1 fruit fly cellular context compared by ENCODE assay signal in the genomic region with DNA sequence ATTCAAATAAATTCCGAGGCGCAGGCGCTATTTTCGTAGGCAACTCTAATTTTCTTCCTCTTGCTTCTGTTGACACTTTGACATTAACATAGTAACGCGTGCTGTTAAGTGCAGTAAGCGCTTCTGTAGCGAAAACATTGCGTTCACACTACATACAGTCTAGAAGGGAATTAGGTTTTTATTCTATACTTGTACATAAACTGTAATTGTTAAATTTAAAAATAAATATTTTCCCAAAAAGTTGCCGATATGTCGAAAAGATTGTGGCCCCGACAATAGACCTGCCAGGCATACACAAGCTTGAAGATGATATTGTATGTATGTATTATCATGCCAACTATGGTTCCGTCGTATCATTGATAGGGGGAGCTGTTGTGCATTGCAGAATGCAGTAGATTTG.
TF ChIP-seq lines count a peak whose summit lies in the region.

A gene (minus strand): TSS at position 67 of the 400 bp plus-strand sequence.

TF ChIP-seq in whole organism, embryonic, 481 proteins besides CTCF, POLR2A, EP300 and RAD21 (continued from another document and continues in another):
- peak; percentile 8 to 59 for TF ChIP-seq chif (GFP tag; optimal IDR thresholded peaks at IDR 0.05; lab: Kevin White, UChicago)
- no peak for TF ChIP-seq HLH3B (GFP tag; IDR thresholded peaks at IDR 0.05; lab: Robert Waterston, UW)
- no peak for TF ChIP-seq CG15011 (GFP tag; optimal IDR thresholded peaks at IDR 0.05; lab: Kevin White, UChicago)
- TF ChIP-seq prd (optimal IDR thresholded peaks at IDR 0.05; lab: Kevin White, UChicago): no peak
- TF ChIP-seq prd (GFP tag; IDR thresholded peaks at IDR 0.05; lab: Robert Waterston, UW): peak; percentile 39; the same call in 1 of the 3 replicates
- peak; percentile 55; the same call in 1 of the 3 replicates for TF ChIP-seq ase (GFP tag; IDR thresholded peaks at IDR 0.05; lab: Robert Waterston, UW)
- TF ChIP-seq bowl (GFP tag; IDR thresholded peaks at IDR 0.05; lab: Robert Waterston, UW): no peak
- no peak for TF ChIP-seq NK7.1 (GFP tag; optimal IDR thresholded peaks at IDR 0.05; lab: Kevin White, UChicago)
- TF ChIP-seq CG1529 (GFP tag; optimal IDR thresholded peaks at IDR 0.05; lab: Kevin White, UChicago): no peak
- peak; percentile 88 for TF ChIP-seq CG14710 (tag; optimal IDR thresholded peaks at IDR 0.05; lab: Kevin White, UChicago)
- peak; percentile 94 for TF ChIP-seq CG30020 (tag; optimal IDR thresholded peaks at IDR 0.05; lab: Kevin White, UChicago)
- no peak for TF ChIP-seq CG2129 (GFP tag; IDR thresholded peaks at IDR 0.05; lab: Robert Waterston, UW; ENCODE audit: partially characterized antibody)
- TF ChIP-seq Hr39 (optimal IDR thresholded peaks at IDR 0.05; lab: Kevin White, UChicago): no peak
- peak; percentile 33 for TF ChIP-seq CG8944 (GFP tag; optimal IDR thresholded peaks at IDR 0.05; lab: Kevin White, UChicago)
- peak; percentile 68 for TF ChIP-seq CG13894 (tag; optimal IDR thresholded peaks at IDR 0.05; lab: Kevin White, UChicago)
- no peak for TF ChIP-seq hb (GFP tag; IDR thresholded peaks at IDR 0.05; lab: Robert Waterston, UW; ENCODE audit: partially characterized antibody)
- peak; percentile 76 for TF ChIP-seq CG8924 (tag; optimal IDR thresholded peaks at IDR 0.05; lab: Kevin White, UChicago)
- peak; percentile 62 for TF ChIP-seq twi (tag; optimal IDR thresholded peaks at IDR 0.05; lab: Kevin White, UChicago)
- no peak for TF ChIP-seq oc (tag; optimal IDR thresholded peaks at IDR 0.05; lab: Kevin White, UChicago)
- TF ChIP-seq Hmr (GFP tag; optimal IDR thresholded peaks at IDR 0.05; lab: Kevin White, UChicago): no peak
- peak; percentile 34; the same call in 1 of the 2 replicates for TF ChIP-seq Drgx (GFP tag; IDR thresholded peaks at IDR 0.05; lab: Robert Waterston, UW)
- TF ChIP-seq CG2875 (GFP tag; optimal IDR thresholded peaks at IDR 0.05; lab: Kevin White, UChicago): peak; percentile 11
- 0 out of 3 replicates have a peak, but pooled peaks have one; percentile 33 for TF ChIP-seq otp (GFP tag; IDR thresholded peaks at IDR 0.05; lab: Robert Waterston, UW)
- peak; percentile 61 for TF ChIP-seq fd96Cb (tag; optimal IDR thresholded peaks at IDR 0.05; lab: Kevin White, UChicago)
- TF ChIP-seq Antp (GFP tag; optimal IDR thresholded peaks at IDR 0.05; lab: Kevin White, UChicago): peak; percentile 41
- no peak for TF ChIP-seq CG10959 (GFP tag; IDR thresholded peaks at IDR 0.05; lab: Robert Waterston, UW)
- TF ChIP-seq CG6683 (GFP tag; optimal IDR thresholded peaks at IDR 0.05; lab: Kevin White, UChicago): peak; percentile 19
- TF ChIP-seq CG11560 (tag; IDR thresholded peaks at IDR 0.05; lab: Robert Waterston, UW): no peak
- TF ChIP-seq CG3995 (GFP tag; optimal IDR thresholded peaks at IDR 0.05; lab: Kevin White, UChicago): peak; percentile 53
- TF ChIP-seq CG12236 (GFP tag; optimal IDR thresholded peaks at IDR 0.05; lab: Kevin White, UChicago): no peak
- TF ChIP-seq CG17568 (GFP tag; optimal IDR thresholded peaks at IDR 0.05; lab: Kevin White, UChicago): no peak
- peak; percentile 57 for TF ChIP-seq Max (GFP tag; optimal IDR thresholded peaks at IDR 0.05; lab: Kevin White, UChicago)
- no peak for TF ChIP-seq fd64A (GFP tag; optimal IDR thresholded peaks at IDR 0.05; lab: Kevin White, UChicago)
- TF ChIP-seq Oli (tag; optimal IDR thresholded peaks at IDR 0.05; lab: Kevin White, UChicago): peak; percentile 60
- TF ChIP-seq zfh1 (GFP tag; IDR thresholded peaks at IDR 0.05; lab: Robert Waterston, UW): peak; percentile 53; the same call in 1 of the 3 replicates
- peak; percentile 72 for TF ChIP-seq unpg (GFP tag; optimal IDR thresholded peaks at IDR 0.05; lab: Kevin White, UChicago)
- TF ChIP-seq CG10267 (tag; optimal IDR thresholded peaks at IDR 0.05; lab: Kevin White, UChicago): peak; percentile 80
- 0 out of 3 replicates have a peak, but pooled peaks have one; percentile 29 for TF ChIP-seq Mrtf (GFP tag; IDR thresholded peaks at IDR 0.05; lab: Robert Waterston, UW)
- peak; percentile 14 for TF ChIP-seq psq (GFP tag; optimal IDR thresholded peaks at IDR 0.05; lab: Kevin White, UChicago)
- peak; percentile 76 for TF ChIP-seq lilli (GFP tag; optimal IDR thresholded peaks at IDR 0.05; lab: Kevin White, UChicago)
- TF ChIP-seq Ada2b (GFP tag; IDR thresholded peaks at IDR 0.05; lab: Robert Waterston, UW): peak; percentile 49
- no peak for TF ChIP-seq CG6854 (GFP tag; optimal IDR thresholded peaks at IDR 0.05; lab: Kevin White, UChicago)
- TF ChIP-seq br (optimal IDR thresholded peaks at IDR 0.05; lab: Kevin White, UChicago): no peak
- peak; percentile 88 for TF ChIP-seq CG12659 (GFP tag; optimal IDR thresholded peaks at IDR 0.05; lab: Kevin White, UChicago)
- peak; percentile 96 for TF ChIP-seq ssp (GFP tag; IDR thresholded peaks at IDR 0.05; lab: Robert Waterston, UW)
- peak; percentile 50 for TF ChIP-seq wek (GFP tag; optimal IDR thresholded peaks at IDR 0.05; lab: Kevin White, UChicago)
- peak in 1 of 2 experiments; percentile 77 for TF ChIP-seq insv (GFP tag; optimal IDR thresholded peaks at IDR 0.05; lab: Kevin White, UChicago)
- TF ChIP-seq CG3847 (GFP tag; IDR thresholded peaks at IDR 0.05; lab: Robert Waterston, UW): peak; percentile 55
- TF ChIP-seq CG6689 (GFP tag; IDR thresholded peaks at IDR 0.05; lab: Robert Waterston, UW): peak; percentile 67
- peak; percentile 32 for TF ChIP-seq ATbp (GFP tag; optimal IDR thresholded peaks at IDR 0.05; lab: Kevin White, UChicago)
- TF ChIP-seq CG17912 (GFP tag; optimal IDR thresholded peaks at IDR 0.05; lab: Kevin White, UChicago): peak; percentile 59
- TF ChIP-seq zf30C (GFP tag; optimal IDR thresholded peaks at IDR 0.05; lab: Kevin White, UChicago): peak; percentile 10
- peak; percentile 51; the same call in 1 of the 2 replicates for TF ChIP-seq CG11247 (GFP tag; IDR thresholded peaks at IDR 0.05; lab: Robert Waterston, UW)
- TF ChIP-seq Atf3 (GFP tag; optimal IDR thresholded peaks at IDR 0.05; lab: Kevin White, UChicago): no peak
- TF ChIP-seq CG30403 (GFP tag; optimal IDR thresholded peaks at IDR 0.05; lab: Kevin White, UChicago): peak; percentile 69
- TF ChIP-seq klu (GFP tag; IDR thresholded peaks at IDR 0.05; lab: Robert Waterston, UW): no peak
- TF ChIP-seq CG4282 (GFP tag; optimal IDR thresholded peaks at IDR 0.05; lab: Kevin White, UChicago): no peak
- peak; percentile 31 for TF ChIP-seq fu2 (GFP tag; optimal IDR thresholded peaks at IDR 0.05; lab: Kevin White, UChicago)
- TF ChIP-seq lmd (GFP tag; IDR thresholded peaks at IDR 0.05; lab: Robert Waterston, UW): peak; percentile 67
- TF ChIP-seq CG8281 (tag; optimal IDR thresholded peaks at IDR 0.05; lab: Kevin White, UChicago): no peak
- TF ChIP-seq Hey (tag; optimal IDR thresholded peaks at IDR 0.05; lab: Kevin White, UChicago): no peak
- peak; percentile 32 for TF ChIP-seq Bdp1 (GFP tag; optimal IDR thresholded peaks at IDR 0.05; lab: Kevin White, UChicago)
- no peak for TF ChIP-seq sr (GFP tag; IDR thresholded peaks at IDR 0.05; lab: Robert Waterston, UW)
- TF ChIP-seq CG11504 (tag; optimal IDR thresholded peaks at IDR 0.05; lab: Kevin White, UChicago): no peak
- TF ChIP-seq cato (GFP tag; optimal IDR thresholded peaks at IDR 0.05; lab: Kevin White, UChicago; ENCODE audit: borderline replicate concordance): no peak
- peak; percentile 38 for TF ChIP-seq CG6654 (GFP tag; optimal IDR thresholded peaks at IDR 0.05; lab: Kevin White, UChicago)
- TF ChIP-seq CG12769 (tag; optimal IDR thresholded peaks at IDR 0.05; lab: Kevin White, UChicago): peak; percentile 71
- TF ChIP-seq CG6272 (GFP tag; IDR thresholded peaks at IDR 0.05; lab: Robert Waterston, UW): peak; percentile 47
- TF ChIP-seq schlank (tag; optimal IDR thresholded peaks at IDR 0.05; lab: Kevin White, UChicago): no peak
- peak; percentile 58; the same call in 1 of the 2 replicates for TF ChIP-seq CG14441 (GFP tag; IDR thresholded peaks at IDR 0.05; lab: Robert Waterston, UW)
- TF ChIP-seq cas (GFP tag; IDR thresholded peaks at IDR 0.05; lab: Robert Waterston, UW): no peak
- TF ChIP-seq her (GFP tag; optimal IDR thresholded peaks at IDR 0.05; lab: Kevin White, UChicago): no peak
- peak; percentile 16 for TF ChIP-seq vfl (GFP tag; optimal IDR thresholded peaks at IDR 0.05; lab: Kevin White, UChicago)
- TF ChIP-seq bcd (GFP tag; optimal IDR thresholded peaks at IDR 0.05; lab: Kevin White, UChicago): peak; percentile 62
- no peak for TF ChIP-seq gcm2 (GFP tag; optimal IDR thresholded peaks at IDR 0.05; lab: Kevin White, UChicago)
- TF ChIP-seq Dip2 (GFP tag; IDR thresholded peaks at IDR 0.05; lab: Robert Waterston, UW): no peak
- TF ChIP-seq Fer2 (tag; optimal IDR thresholded peaks at IDR 0.05; lab: Kevin White, UChicago): peak; percentile 43
- TF ChIP-seq usp (GFP tag; optimal IDR thresholded peaks at IDR 0.05; lab: Kevin White, UChicago): no peak
- peak; percentile 56 for TF ChIP-seq az2 (GFP tag; optimal IDR thresholded peaks at IDR 0.05; lab: Kevin White, UChicago)
- peak; percentile 86 for TF ChIP-seq CG8290 (GFP tag; optimal IDR thresholded peaks at IDR 0.05; lab: Kevin White, UChicago)
- TF ChIP-seq CG8290 (tag; optimal IDR thresholded peaks at IDR 0.05; lab: Kevin White, UChicago): peak in 1 of 2 experiments; percentile 77
- TF ChIP-seq dimm (GFP tag; IDR thresholded peaks at IDR 0.05; lab: Robert Waterston, UW): no peak
- TF ChIP-seq CG10366 (GFP tag; IDR thresholded peaks at IDR 0.05; lab: Robert Waterston, UW): peak; percentile 61
- TF ChIP-seq CG13123 (GFP tag; optimal IDR thresholded peaks at IDR 0.05; lab: Kevin White, UChicago): peak; percentile 62
- TF ChIP-seq Ravus (GFP tag; IDR thresholded peaks at IDR 0.05; lab: Robert Waterston, UW): no peak
- TF ChIP-seq HLH4C (GFP tag; IDR thresholded peaks at IDR 0.05; lab: Robert Waterston, UW; ENCODE audit: partially characterized antibody): no peak
- peak; percentile 71 for TF ChIP-seq NfI (GFP tag; optimal IDR thresholded peaks at IDR 0.05; lab: Kevin White, UChicago)
- peak; percentile 38 for TF ChIP-seq CG1602 (GFP tag; optimal IDR thresholded peaks at IDR 0.05; lab: Kevin White, UChicago)
- TF ChIP-seq CG12391 (tag; optimal IDR thresholded peaks at IDR 0.05; lab: Kevin White, UChicago): peak; percentile 78
- no peak for TF ChIP-seq hth (optimal IDR thresholded peaks at IDR 0.05; lab: Kevin White, UChicago)
- peak; percentile 56 for TF ChIP-seq CG9932 (GFP tag; IDR thresholded peaks at IDR 0.05; lab: Robert Waterston, UW)
- TF ChIP-seq MBD-R2 (GFP tag; IDR thresholded peaks at IDR 0.05; lab: Robert Waterston, UW): peak; percentile 86
- no peak for TF ChIP-seq D19B (GFP tag; optimal IDR thresholded peaks at IDR 0.05; lab: Kevin White, UChicago)
- TF ChIP-seq D (optimal IDR thresholded peaks at IDR 0.05; lab: Kevin White, UChicago): no peak
- peak; percentile 44 for TF ChIP-seq D (GFP tag; optimal IDR thresholded peaks at IDR 0.05; lab: Kevin White, UChicago)
- TF ChIP-seq Jarid2 (GFP tag; optimal IDR thresholded peaks at IDR 0.05; lab: Kevin White, UChicago): no peak
- no peak for TF ChIP-seq scrt (GFP tag; optimal IDR thresholded peaks at IDR 0.05; lab: Kevin White, UChicago)
- TF ChIP-seq E2f2 (GFP tag; IDR thresholded peaks at IDR 0.05; lab: Robert Waterston, UW): peak; percentile 84
- TF ChIP-seq sqz (GFP tag; optimal IDR thresholded peaks at IDR 0.05; lab: Kevin White, UChicago): no peak
- TF ChIP-seq corto (GFP tag; optimal IDR thresholded peaks at IDR 0.05; lab: Kevin White, UChicago): peak; percentile 25
- TF ChIP-seq CG3407 (GFP tag; optimal IDR thresholded peaks at IDR 0.05; lab: Kevin White, UChicago): no peak
- peak; percentile 82 for TF ChIP-seq sd (tag; optimal IDR thresholded peaks at IDR 0.05; lab: Kevin White, UChicago)
- peak; percentile 84 for TF ChIP-seq Dp (GFP tag; optimal IDR thresholded peaks at IDR 0.05; lab: Kevin White, UChicago)
- no peak for TF ChIP-seq CkIIα-i1 (GFP tag; IDR thresholded peaks at IDR 0.05; lab: Robert Waterston, UW)
- TF ChIP-seq CG6813 (GFP tag; optimal IDR thresholded peaks at IDR 0.05; lab: Kevin White, UChicago): no peak
- TF ChIP-seq gro (GFP tag; optimal IDR thresholded peaks at IDR 0.05; lab: Kevin White, UChicago): peak; percentile 51
- TF ChIP-seq CG9727 (GFP tag; optimal IDR thresholded peaks at IDR 0.05; lab: Kevin White, UChicago): peak; percentile 41
- peak; percentile 68 for TF ChIP-seq zen (tag; optimal IDR thresholded peaks at IDR 0.05; lab: Kevin White, UChicago)
- TF ChIP-seq CG6791 (GFP tag; IDR thresholded peaks at IDR 0.05; lab: Robert Waterston, UW; ENCODE audit: partially characterized antibody): peak; percentile 57; the same call in 1 of the 3 replicates
- TF ChIP-seq grau (tag; optimal IDR thresholded peaks at IDR 0.05; lab: Kevin White, UChicago): peak; percentile 78
- 0 out of 2 replicates have a peak, but pooled peaks have one; percentile 6 for TF ChIP-seq CG4730 (GFP tag; IDR thresholded peaks at IDR 0.05; lab: Robert Waterston, UW)
- peak; percentile 26 for TF ChIP-seq Spps (tag; optimal IDR thresholded peaks at IDR 0.05; lab: Kevin White, UChicago)
- TF ChIP-seq HLH54F (GFP tag; optimal IDR thresholded peaks at IDR 0.05; lab: Kevin White, UChicago): peak; percentile 60
- TF ChIP-seq CG10147 (GFP tag; optimal IDR thresholded peaks at IDR 0.05; lab: Kevin White, UChicago): peak; percentile 27
- TF ChIP-seq sens (GFP tag; lab: Kevin White, UChicago): peak; percentile 93
- no peak for TF ChIP-seq hbn (GFP tag; IDR thresholded peaks at IDR 0.05; lab: Robert Waterston, UW; ENCODE audit: partially characterized antibody)
- no peak for TF ChIP-seq NC2α (GFP tag; optimal IDR thresholded peaks at IDR 0.05; lab: Kevin White, UChicago)
- TF ChIP-seq Six4 (GFP tag; optimal IDR thresholded peaks at IDR 0.05; lab: Kevin White, UChicago): no peak
- TF ChIP-seq CG8388 (GFP tag; optimal IDR thresholded peaks at IDR 0.05; lab: Kevin White, UChicago): peak; percentile 57
- TF ChIP-seq Ptx1 (GFP tag; IDR thresholded peaks at IDR 0.05; lab: Robert Waterston, UW): peak; percentile 65
- no peak for TF ChIP-seq CG7745 (tag; optimal IDR thresholded peaks at IDR 0.05; lab: Kevin White, UChicago)
- TF ChIP-seq Med (GFP tag; lab: Kevin White, UChicago): peak; percentile 91
- no peak for TF ChIP-seq TFAM (GFP tag; optimal IDR thresholded peaks at IDR 0.05; lab: Kevin White, UChicago)
- peak; percentile 48 for TF ChIP-seq CG2202 (tag; optimal IDR thresholded peaks at IDR 0.05; lab: Kevin White, UChicago)
- 0 out of 2 replicates have a peak, but pooled peaks have one; percentile 43 for TF ChIP-seq CG32767 (GFP tag; IDR thresholded peaks at IDR 0.05; lab: Robert Waterston, UW)
- TF ChIP-seq CG18764 (GFP tag; optimal IDR thresholded peaks at IDR 0.05; lab: Kevin White, UChicago): peak; percentile 63
- peak; percentile 42 for TF ChIP-seq CG33557 (GFP tag; optimal IDR thresholded peaks at IDR 0.05; lab: Kevin White, UChicago)
- peak; percentile 60 for TF ChIP-seq Fer3 (tag; optimal IDR thresholded peaks at IDR 0.05; lab: Kevin White, UChicago)
